Fruit fly (Drosophila melanogaster): ENCODE data around the gene pths.
A peak's percentile ranks its signal among the peaks of the same experiment; 100 is the strongest.

Gene pths

DNA sequence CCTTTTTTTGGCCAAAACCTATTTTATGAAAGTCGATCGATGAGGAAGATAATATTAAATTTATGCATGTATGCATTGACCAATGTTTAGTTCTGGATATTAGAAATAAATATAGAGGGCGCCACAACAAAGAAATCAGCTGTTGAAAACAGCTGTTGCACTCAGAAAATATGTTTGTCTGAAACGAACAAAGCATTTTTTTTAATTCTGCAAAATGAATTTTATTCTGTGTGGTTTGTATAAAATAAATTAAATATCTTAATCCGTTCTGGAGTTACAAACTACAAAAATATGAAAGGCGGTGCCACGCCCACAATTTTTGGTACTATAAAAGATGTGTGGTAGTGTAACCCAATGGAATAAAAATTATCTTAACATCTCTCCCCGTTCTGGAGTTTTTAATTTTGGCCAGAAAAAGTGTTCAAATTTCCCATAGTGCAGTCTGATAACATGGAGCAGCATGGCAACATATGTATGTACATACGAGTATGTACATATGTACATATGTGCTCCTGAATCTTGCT is 34.2 kb upstream of the pths start (continued):
- TF ChIP-seq CG32006 (GFP tag; optimal IDR thresholded peaks at IDR 0.05): no peak
- peak; percentile 33 for TF ChIP-seq CG31627 (GFP tag; optimal IDR thresholded peaks at IDR 0.05)
- TF ChIP-seq Lpt (GFP tag; optimal IDR thresholded peaks at IDR 0.05): no peak
- TF ChIP-seq Sox14 (GFP tag; optimal IDR thresholded peaks at IDR 0.05): peak; percentile 72
- TF ChIP-seq CG3032 (tag; optimal IDR thresholded peaks at IDR 0.05): no peak
- TF ChIP-seq OdsH (GFP tag; optimal IDR thresholded peaks at IDR 0.05): peak; percentile 57
- no peak for TF ChIP-seq dac (GFP tag; optimal IDR thresholded peaks at IDR 0.05)
- no peak for TF ChIP-seq CG7368 (GFP tag; optimal IDR thresholded peaks at IDR 0.05)
- peak; percentile 6 for TF ChIP-seq CG8632 (GFP tag; optimal IDR thresholded peaks at IDR 0.05)
- peak; percentile 29 for TF ChIP-seq CG10631 (GFP tag; optimal IDR thresholded peaks at IDR 0.05)
- peak; percentile 67 for TF ChIP-seq Hr4 (GFP tag; optimal IDR thresholded peaks at IDR 0.05)
- no peak for TF ChIP-seq CG6163 (GFP tag; IDR thresholded peaks at IDR 0.05)
- TF ChIP-seq CG3919 (GFP tag; optimal IDR thresholded peaks at IDR 0.05): no peak
- peak; percentile 40 for TF ChIP-seq CG6276 (GFP tag; optimal IDR thresholded peaks at IDR 0.05)
- TF ChIP-seq salr (GFP tag; optimal IDR thresholded peaks at IDR 0.05): peak in 1 of 2 experiments; percentile 18
- peak; percentile 14; the same call in 1 of the 2 replicates for TF ChIP-seq CG11294 (GFP tag; IDR thresholded peaks at IDR 0.05)
- no peak for TF ChIP-seq CG11902 (GFP tag; optimal IDR thresholded peaks at IDR 0.05)
- no peak for TF ChIP-seq CG1621 (tag; optimal IDR thresholded peaks at IDR 0.05)
- TF ChIP-seq Eip93F (GFP tag; optimal IDR thresholded peaks at IDR 0.05): peak; percentile 3
- no peak for TF ChIP-seq Blimp-1 (GFP tag; optimal IDR thresholded peaks at IDR 0.05)
- peak; percentile 53 for TF ChIP-seq Eip75B (GFP tag; optimal IDR thresholded peaks at IDR 0.05)
- no peak for TF ChIP-seq Gug (GFP tag; IDR thresholded peaks at IDR 0.05)
- peak; percentile 43 for TF ChIP-seq lz (GFP tag; optimal IDR thresholded peaks at IDR 0.05)
- peak; percentile 15 for TF ChIP-seq fkh (GFP tag; optimal IDR thresholded peaks at IDR 0.05)
- TF ChIP-seq CG8319 (GFP tag; optimal IDR thresholded peaks at IDR 0.05): no peak
- no peak for TF ChIP-seq CG9139 (GFP tag; optimal IDR thresholded peaks at IDR 0.05)
- peak; percentile 37 for TF ChIP-seq CG34406 (GFP tag; optimal IDR thresholded peaks at IDR 0.05)
- no peak for TF ChIP-seq fd85E (GFP tag; optimal IDR thresholded peaks at IDR 0.05)
- peak; percentile 45 for TF ChIP-seq Met (GFP tag; optimal IDR thresholded peaks at IDR 0.05)
- no peak for TF ChIP-seq CG11762 (GFP tag; optimal IDR thresholded peaks at IDR 0.05; ENCODE audit: insufficient read depth)
- TF ChIP-seq cyc (GFP tag; optimal IDR thresholded peaks at IDR 0.05): peak; percentile 46
- TF ChIP-seq Sox15 (GFP tag; optimal IDR thresholded peaks at IDR 0.05): peak; percentile 6
- peak; percentile 37 for TF ChIP-seq achi (GFP tag; optimal IDR thresholded peaks at IDR 0.05)
- peak; percentile 33 for TF ChIP-seq CG6808 (GFP tag; optimal IDR thresholded peaks at IDR 0.05)

DNA sequence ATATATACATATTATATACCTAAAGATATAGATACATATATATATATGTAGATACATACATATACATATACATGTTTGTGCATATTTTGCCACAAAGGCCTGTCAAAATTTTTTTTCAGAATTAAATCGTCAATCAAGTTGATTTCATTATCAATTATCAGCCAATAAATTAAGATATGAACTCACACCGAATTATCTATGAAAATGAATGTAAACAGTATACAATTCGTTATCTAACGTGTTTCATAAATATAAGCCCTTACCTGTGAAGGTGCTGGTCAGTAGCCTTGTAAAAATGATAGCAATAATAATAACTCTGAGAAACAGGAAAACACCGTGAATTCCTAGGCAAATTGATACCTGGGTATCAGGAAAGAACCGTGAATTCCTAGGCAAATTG is 33.3 kb upstream of the pths start:
- TF ChIP-seq CG6792 (GFP tag; optimal IDR thresholded peaks at IDR 0.05): no peak
- TF ChIP-seq CG11762 (GFP tag; optimal IDR thresholded peaks at IDR 0.05; ENCODE audit: insufficient read depth): no peak
- TF ChIP-seq acj6 (GFP tag; optimal IDR thresholded peaks at IDR 0.05): no peak
- no peak for TF ChIP-seq CG10669 (GFP tag; optimal IDR thresholded peaks at IDR 0.05)
- no peak for TF ChIP-seq CG16779 (tag; optimal IDR thresholded peaks at IDR 0.05)

DNA sequence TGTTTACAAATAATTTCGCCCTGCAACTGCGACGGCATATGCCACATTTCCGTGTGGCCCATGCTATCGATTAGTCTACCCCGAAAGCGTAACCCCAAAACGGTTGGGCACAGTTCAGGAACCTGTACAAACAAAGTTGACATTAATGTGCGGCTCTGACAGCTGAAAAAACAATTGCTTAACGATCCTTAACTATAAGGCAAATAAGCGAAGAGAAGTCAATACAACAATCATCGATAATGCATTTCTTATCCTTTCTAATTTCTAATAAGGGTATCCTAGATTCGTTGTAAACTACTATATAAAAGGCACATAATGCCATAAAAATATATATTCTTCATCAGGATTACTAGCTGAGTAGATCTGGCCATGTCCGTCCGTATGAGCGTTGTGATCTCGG is 31.2 kb upstream of the pths start:
- TF ChIP-seq fkh (GFP tag; optimal IDR thresholded peaks at IDR 0.05) (peak; percentile 24), lz (GFP tag; optimal IDR thresholded peaks at IDR 0.05) (no peak)

DNA sequence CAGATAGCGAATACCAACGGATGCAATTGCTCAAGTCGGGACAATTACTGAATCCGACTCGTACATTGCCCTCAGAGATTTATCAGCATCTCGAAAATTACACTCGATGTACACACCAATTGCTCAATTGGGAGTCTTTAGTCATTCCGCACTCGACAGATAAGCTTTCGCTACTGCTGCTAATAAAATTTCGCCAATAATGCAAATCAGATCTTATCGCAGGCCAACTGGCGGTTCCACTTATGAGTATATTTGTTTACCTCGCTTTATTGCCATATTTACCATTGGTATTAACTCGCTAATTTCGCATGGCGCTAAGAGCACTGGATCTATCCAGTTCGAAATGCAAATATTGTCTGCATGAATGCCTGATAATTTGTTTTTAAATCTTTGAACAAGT is 29.5 kb upstream of the pths start:
- TF ChIP-seq esn (GFP tag; optimal IDR thresholded peaks at IDR 0.05) (no peak), svp (GFP tag) (peak; percentile 83), acj6 (GFP tag; optimal IDR thresholded peaks at IDR 0.05) (no peak), CG7368 (GFP tag; optimal IDR thresholded peaks at IDR 0.05) (no peak), lz (GFP tag; optimal IDR thresholded peaks at IDR 0.05) (no peak), fd85E (GFP tag; optimal IDR thresholded peaks at IDR 0.05) (no peak), CG6792 (GFP tag; optimal IDR thresholded peaks at IDR 0.05) (no peak), CG8632 (GFP tag; optimal IDR thresholded peaks at IDR 0.05) (no peak), Eip93F (GFP tag; optimal IDR thresholded peaks at IDR 0.05) (peak; percentile 19), Met (GFP tag; optimal IDR thresholded peaks at IDR 0.05) (peak; percentile 15), CG6808 (GFP tag; optimal IDR thresholded peaks at IDR 0.05) (no peak), fkh (GFP tag; optimal IDR thresholded peaks at IDR 0.05) (peak; percentile 39), CG16779 (tag; optimal IDR thresholded peaks at IDR 0.05) (no peak), Blimp-1 (GFP tag; optimal IDR thresholded peaks at IDR 0.05) (no peak), CG31627 (GFP tag; optimal IDR thresholded peaks at IDR 0.05) (no peak), dsx (GFP tag; optimal IDR thresholded peaks at IDR 0.05; ENCODE audit: poor library complexity, severe bottlenecking) (no peak), pdm3 (GFP tag; optimal IDR thresholded peaks at IDR 0.05) (no peak), CG3032 (tag; optimal IDR thresholded peaks at IDR 0.05) (no peak), Smox (GFP tag; optimal IDR thresholded peaks at IDR 0.05) (no peak), eg (GFP tag; IDR thresholded peaks at IDR 0.05) (no peak), CG6854 (GFP tag; optimal IDR thresholded peaks at IDR 0.05) (no peak), topi (GFP tag; optimal IDR thresholded peaks at IDR 0.05) (no peak)

All from whole organism, prepupa.